Fruit fly (Drosophila melanogaster) S2 (cell line): ENCODE results near the gene MRG15.

Experiments used
- CG8478 ChIP-seq: fragments of >200 bp; optimal IDR thresholded peaks from 2 replicates; lab custom pipeline; 2018
- CTCF ChIP-seq, 2 experiments: fragments of >200 bp; optimal IDR thresholded peaks; 2 replicates each; lab custom pipeline; 2018

Gene MRG15

dm6 chr3R:15291551-15292223, 13.8 kb upstream of the MRG15 start:
- TF ChIP-seq CG8478 (no peak), CTCF (optimal IDR thresholded peaks at IDR 0.05; lab: Kevin White, UChicago) (no peak)

DNA sequence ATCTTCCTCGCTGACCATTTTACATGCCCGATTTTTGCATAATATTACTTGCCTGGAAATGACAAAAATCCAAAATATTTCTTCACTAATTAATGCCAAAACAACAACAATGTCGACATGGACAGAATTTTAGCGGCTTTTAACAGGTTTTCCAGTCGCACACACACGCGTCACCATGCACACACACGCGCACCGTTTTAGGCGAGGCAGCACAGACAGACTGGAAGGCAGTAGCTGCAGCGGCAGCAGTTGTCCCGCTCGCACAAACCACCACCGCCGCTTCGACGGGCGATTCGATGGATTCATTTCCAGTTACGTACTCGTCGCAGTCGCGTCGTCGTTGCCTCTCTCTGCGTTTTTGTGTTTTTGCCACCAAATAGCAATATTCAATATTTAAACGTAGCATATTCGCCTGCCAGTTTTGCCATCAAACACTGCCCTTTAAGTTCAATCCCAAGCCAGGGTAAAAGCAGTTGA, 12.8 kb upstream of the MRG15 start, which contains the start of gene CG45218:
CG45218 (minus strand) TSS at position 158 of the 477 bp plus-strand sequence.
- TF ChIP-seq CG8478: no peak
- TF ChIP-seq CTCF (optimal IDR thresholded peaks at IDR 0.05; lab: Kevin White, UChicago): no peak

dm6 chr3R:15289828-15290641, 12.1 kb upstream of the MRG15 start:
- TF ChIP-seq CG8478: no peak

DNA sequence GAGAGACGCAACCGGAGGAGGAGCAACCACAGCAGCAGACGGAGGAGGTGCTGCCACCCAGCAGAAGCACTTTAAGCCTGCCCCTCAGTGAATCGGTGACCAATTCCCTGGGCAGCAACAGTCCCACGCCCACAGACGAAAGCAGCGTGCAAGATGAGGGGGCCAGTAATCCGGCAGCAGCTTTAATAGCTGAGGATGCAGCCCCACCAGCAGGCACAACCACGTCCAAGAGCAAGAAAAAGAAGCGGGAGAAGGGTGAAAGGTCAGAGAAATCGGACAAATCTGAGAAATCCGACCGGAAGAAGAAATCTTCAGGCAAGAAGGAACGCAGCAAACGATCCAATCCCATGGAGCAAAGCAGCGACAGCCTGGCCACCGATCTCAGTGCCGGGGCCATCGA, 10.9 kb upstream of the MRG15 start:
- TF ChIP-seq CG8478 (no peak), CTCF (optimal IDR thresholded peaks at IDR 0.05; lab: Kevin White, UChicago) (no peak)

- TF ChIP-seq CG8478: no peak
- TF ChIP-seq CTCF (optimal IDR thresholded peaks at IDR 0.05; lab: Kevin White, UChicago): peak; percentile 51 to 64
Observed at dm6 chr3R:15287763-15288162, 9.9 kb upstream of the MRG15 start.

DNA sequence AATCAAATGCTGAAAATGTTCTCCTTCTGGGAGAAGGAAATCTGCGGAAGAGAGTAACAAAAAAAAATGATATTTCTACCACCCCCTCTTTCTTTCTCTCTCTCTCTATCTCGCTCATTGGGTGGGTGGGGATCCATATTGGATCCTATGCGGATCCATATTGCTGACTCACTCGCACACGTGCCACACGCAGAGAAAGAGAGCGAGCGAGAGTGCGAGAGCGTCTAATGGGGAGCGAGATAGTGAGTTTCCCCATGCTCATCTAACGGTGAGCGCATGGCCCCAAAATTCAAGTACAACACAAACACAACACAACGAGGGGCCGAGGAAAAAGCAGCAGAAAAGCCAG, 8.8 kb upstream of the MRG15 start:
- TF ChIP-seq CG8478 (no peak), CTCF (optimal IDR thresholded peaks at IDR 0.05; lab: Kevin White, UChicago) (no peak)

- TF ChIP-seq CTCF (optimal IDR thresholded peaks at IDR 0.05; lab: Kevin White, UChicago) (peak in 1 of 2 experiments; percentile 32), CG8478 (no peak)
Observed at dm6 chr3R:15286024-15286692, 8.2 kb upstream of the MRG15 start.

DNA sequence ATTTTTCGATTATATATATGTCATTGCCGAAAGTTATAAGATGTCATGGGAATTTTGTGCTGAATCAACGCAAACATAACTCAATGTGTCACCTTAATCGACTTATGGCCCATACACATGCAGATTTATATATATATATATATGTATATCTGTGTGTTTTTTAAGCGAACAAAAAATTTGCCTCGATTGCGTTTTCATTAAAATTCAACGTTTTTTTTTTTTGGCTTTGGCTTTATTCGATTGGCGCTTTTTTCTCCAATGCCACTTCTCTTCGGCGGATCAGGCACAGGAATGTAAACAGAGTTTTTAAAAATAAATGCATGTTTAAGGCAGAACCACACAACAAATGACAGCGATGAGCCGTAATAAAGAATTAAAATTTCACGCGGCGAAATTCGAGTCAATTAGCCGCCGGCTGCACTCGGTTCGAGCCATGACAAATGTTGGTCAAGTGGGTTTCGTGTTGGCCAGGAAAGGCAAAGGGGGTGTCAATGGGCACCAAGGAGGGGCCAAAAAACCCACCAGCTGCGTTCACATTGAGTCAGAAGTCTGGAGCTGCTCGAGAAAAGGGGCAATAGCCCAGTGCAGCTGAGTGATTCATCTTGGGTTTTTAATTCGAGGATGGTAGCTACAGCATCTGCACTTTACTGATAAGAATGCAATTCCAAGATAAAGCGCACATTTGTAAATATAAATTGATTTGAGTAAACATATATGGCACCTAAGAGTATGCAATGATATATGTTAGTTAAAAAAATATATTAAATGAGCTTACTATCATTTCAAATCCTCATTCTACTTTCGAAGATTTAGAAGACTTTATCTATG, 5.3 kb upstream of the MRG15 start:
- TF ChIP-seq CG8478: no peak
- no peak for TF ChIP-seq CTCF (optimal IDR thresholded peaks at IDR 0.05; lab: Kevin White, UChicago)

DNA sequence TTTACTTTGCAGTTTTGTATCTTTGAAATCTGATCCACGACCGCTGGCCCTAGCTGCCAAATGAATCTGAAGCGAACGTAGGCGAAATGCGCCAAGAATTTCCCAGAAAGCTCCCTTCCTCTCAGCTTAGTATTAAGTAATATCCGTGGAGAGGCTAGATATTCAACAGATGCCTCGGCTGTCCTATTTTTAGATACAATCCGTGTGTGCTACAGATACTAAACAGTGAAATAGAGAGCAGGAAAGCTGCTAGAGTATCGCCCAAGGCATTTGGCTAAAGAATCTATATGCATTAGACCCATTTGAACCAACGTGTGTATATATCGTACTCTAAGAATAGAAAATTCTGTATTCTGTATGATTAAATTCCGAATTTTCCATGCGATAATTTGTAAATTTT, 4.4 kb upstream of the MRG15 start:
- TF ChIP-seq CTCF (optimal IDR thresholded peaks at IDR 0.05; lab: Kevin White, UChicago): no peak

DNA sequence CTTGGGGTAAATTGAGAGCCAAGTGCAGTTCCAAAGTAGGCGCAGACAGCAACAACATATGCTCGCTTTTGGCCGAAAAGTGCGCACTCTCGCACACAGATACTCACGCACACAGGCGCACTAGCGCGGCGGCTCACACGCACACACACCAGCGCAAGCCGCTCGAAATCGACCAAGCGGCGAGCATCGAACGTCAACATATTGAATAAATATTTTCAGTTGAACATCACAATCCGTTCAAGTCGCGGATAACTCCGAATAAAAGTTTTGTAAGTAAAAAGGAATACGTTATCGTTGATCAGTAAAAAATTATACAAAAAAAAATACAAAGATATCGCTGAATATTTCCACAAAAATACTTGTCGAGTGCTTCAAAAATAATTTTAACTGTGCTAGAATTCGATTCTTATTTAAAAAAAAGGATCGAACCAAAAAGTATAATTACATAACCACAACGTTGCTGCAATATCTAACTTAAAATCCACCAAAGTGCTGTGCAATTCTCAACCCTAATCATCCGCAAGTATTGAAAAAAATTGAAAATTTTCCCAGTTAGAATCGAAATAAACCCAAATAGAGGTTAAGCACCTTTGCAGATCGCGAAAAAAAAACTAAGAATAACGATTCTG, 3.5 kb upstream of the MRG15 start:
- TF ChIP-seq CTCF (optimal IDR thresholded peaks at IDR 0.05; lab: Kevin White, UChicago) (no peak), CG8478 (no peak)

- TF ChIP-seq CTCF (optimal IDR thresholded peaks at IDR 0.05; lab: Kevin White, UChicago) (no peak), CG8478 (no peak)
Observed at dm6 chr3R:15280619-15281334, 2.9 kb upstream of the MRG15 start.

DNA sequence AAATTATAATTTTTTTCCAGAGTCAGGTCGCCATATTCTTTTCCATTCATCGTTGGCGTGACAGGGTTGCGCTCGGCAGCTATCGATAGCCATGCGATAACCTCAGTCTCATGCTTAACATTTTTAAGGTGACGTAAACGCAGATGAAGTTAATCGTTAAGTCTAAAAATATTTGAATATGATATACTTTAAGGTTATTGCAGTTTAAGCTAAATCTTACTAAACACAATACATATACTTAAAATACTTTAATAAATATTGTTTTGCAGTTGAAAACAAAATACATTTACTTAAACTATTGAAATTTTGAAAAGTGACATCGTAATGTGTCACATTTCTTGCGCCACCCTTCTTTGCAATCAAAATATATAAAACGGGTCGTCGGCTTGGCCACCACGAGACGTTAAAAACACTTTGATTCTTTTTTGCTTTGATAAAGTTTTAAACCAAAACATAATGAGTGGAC, 2.7 kb downstream of the MRG15 start, which contains the start of the genes Cp190 and CG4338:
Cp190 (minus strand) TSS at position 84 of the 466 bp plus-strand sequence.
CG4338 (plus strand) TSS at position 365 of the 466 bp plus-strand sequence.
- TF ChIP-seq CTCF (optimal IDR thresholded peaks at IDR 0.05; lab: Kevin White, UChicago) (no peak), CG8478 (no peak)

DNA sequence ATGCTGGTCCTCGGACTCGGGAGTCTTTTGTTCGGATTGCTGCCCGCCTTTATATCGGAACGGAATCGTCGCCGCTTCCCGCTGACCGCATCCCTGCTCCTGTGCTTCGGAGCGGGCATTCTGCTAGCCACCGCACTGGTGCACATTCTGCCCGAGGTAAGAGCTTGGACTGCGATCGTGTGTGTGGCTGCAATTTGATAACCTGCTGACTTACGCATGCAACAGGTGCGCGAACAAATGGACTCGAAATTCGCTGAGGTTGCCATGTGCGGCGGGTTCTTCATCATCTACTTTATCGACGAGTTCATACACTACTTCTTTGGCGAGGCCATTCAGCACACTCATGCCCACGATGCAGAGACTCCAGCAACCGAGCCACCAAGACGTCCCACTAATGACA, 9.1 kb downstream of the MRG15 start:
- TF ChIP-seq CTCF (optimal IDR thresholded peaks at IDR 0.05; lab: Kevin White, UChicago) (no peak), CG8478 (no peak)

DNA sequence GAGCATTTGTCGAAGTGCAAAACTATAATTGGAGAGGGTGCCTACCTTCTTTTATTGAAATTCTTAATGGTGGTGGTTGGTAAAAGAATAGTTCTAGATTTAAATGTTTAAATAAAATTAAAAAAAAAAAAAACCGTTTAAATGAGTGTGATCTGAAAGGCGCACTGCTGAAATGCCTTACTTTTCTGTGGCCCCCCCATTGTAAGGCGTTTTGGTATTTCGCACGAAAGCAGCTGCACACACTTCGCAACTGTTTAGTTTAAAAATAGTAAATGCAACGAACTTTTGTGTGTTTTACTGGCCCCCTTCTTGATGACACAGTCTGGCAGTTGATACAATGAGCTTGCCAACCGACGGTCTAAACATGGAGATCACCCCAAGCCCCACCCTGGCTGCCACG, 9.5 kb downstream of the MRG15 start, which contains the start of the genes CG14864 and Zip88E:
CG14864 (minus strand) TSS at position 113 of the 400 bp plus-strand sequence.
Zip88E (plus strand) TSS at position 237 of the 400 bp plus-strand sequence.
- TF ChIP-seq CG8478 (no peak), CTCF (optimal IDR thresholded peaks at IDR 0.05; lab: Kevin White, UChicago) (no peak)
